Fruit fly (Drosophila melanogaster) S2 (cell line): ENCODE measurements around the gene Imp.

Experiments
- CG8478 ChIP-seq: fragments of >200 bp; optimal IDR thresholded peaks from 2 replicates; lab custom pipeline; 2018
- CTCF ChIP-seq, 2 experiments: fragments of >200 bp; optimal IDR thresholded peaks; 2 replicates each; lab custom pipeline; 2018

DNA sequence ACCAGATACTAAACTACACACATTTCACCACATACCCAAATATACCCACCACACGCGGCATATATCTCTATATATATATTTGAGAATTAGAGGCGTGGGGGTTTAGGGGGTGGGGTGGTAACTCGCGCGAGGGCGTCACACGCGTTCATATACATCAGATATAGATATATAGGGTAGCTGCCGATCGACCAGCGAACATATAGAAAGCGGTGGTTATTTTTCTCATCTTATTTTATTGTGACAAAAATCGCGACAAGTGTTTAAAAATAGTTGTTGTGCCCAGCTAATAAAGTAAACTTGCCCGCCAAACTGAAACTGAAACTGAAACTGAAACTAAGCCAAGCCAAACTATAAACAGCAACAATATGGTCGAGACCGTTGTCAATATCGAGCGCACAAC lies 51.4 kb downstream of the Imp start:
- TF ChIP-seq CG8478 (lab: Kevin White, UChicago) (no peak), CTCF (optimal IDR thresholded peaks at IDR 0.05; lab: Kevin White, UChicago) (no peak)
